Worm (Caenorhabditis elegans): ENCODE results near the gene snu-13.

DNA sequence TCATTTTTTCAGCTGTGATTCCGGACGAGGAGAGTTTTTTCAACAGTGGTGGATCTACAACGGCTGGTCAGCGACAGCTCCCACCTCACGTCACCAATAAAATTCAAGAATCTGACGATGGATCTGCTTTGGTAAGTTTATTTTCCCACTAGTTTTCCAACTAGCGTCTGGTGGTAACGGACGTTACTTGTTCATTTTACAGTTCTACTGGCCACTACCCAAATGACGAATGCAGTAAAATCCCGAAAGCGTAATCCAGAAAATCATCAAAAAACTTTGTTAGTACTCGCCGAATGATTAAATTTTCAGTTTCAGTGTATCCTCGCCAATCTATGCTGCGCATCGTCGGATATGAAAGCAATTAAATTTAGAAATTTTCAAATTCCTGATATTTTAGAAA, 1.2 kb upstream of the snu-13 start:
- no peak for TF ChIP-seq K12H6.12 (tag; optimal IDR thresholded peaks at IDR 0.05)
- no peak for TF ChIP-seq hsf-1 (GFP tag; IDR thresholded peaks at IDR 0.05)
- TF ChIP-seq ama-1 (optimal IDR thresholded peaks at IDR 0.05): no peak
- TF ChIP-seq ama-1 (GFP tag; optimal IDR thresholded peaks at IDR 0.05): no peak
- no peak for TF ChIP-seq zfh-2 (GFP tag; conservative IDR thresholded peaks at IDR 0.05)
- no peak for TF ChIP-seq snpc-4 (GFP tag; optimal IDR thresholded peaks at IDR 0.05)
- no peak for TF ChIP-seq snpc-4 (tag; optimal IDR thresholded peaks at IDR 0.05)
- no peak for TF ChIP-seq ztf-18 (tag; optimal IDR thresholded peaks at IDR 0.05)
- TF ChIP-seq aptf-2 (GFP tag; conservative IDR thresholded peaks at IDR 0.05): no peak
- TF ChIP-seq rec-8 (tag; optimal IDR thresholded peaks at IDR 0.05): no peak
- TF ChIP-seq Y95B8A.8 (GFP tag; IDR thresholded peaks at IDR 0.05): no peak

Data from whole organism, young adult.